Fruit fly (Drosophila melanogaster) whole organism, embryonic: ENCODE results near the gene CG5883.

ENCODE experiments used
- Atf3 ChIP-seq: fragments of 200-800 bp; sonication (Bioruptor generic); optimal IDR thresholded peaks from 3 replicates; lab custom pipeline; 2016; ENCODE audit warnings: missing biosample characterization, missing genetic modification characterization
- CG10654 ChIP-seq: fragments of 200-800 bp; sonication (Bioruptor generic); optimal IDR thresholded peaks from 2 replicates; lab custom pipeline; 2016; ENCODE audit warnings: missing biosample characterization, missing genetic modification characterization
- CG11504 ChIP-seq: fragments of 200-800 bp; sonication (Bioruptor generic); optimal IDR thresholded peaks from 3 replicates; lab custom pipeline; 2019; ENCODE audit warnings: missing biosample characterization, mild to moderate bottlenecking, missing genetic modification characterization, moderate library complexity
- CG11695 ChIP-seq: fragments of 200-800 bp; sonication (Bioruptor generic); IDR thresholded peaks from 3 replicates; pipeline ENCODE4 v1.3.6; 2022; ENCODE audit warnings: missing biosample characterization, missing genetic modification characterization
- CG12104 ChIP-seq: fragments of 200-800 bp; sonication (Bioruptor generic); optimal IDR thresholded peaks from 3 replicates; lab custom pipeline; 2016; ENCODE audit warnings: missing biosample characterization, missing genetic modification characterization
- CG1529 ChIP-seq: fragments of 200-800 bp; sonication (Bioruptor generic); optimal IDR thresholded peaks from 3 replicates; lab custom pipeline; 2018; ENCODE audit warnings: missing biosample characterization, missing genetic modification characterization
- CG1603 ChIP-seq: fragments of 200-800 bp; sonication (Bioruptor generic); optimal IDR thresholded peaks from 2 replicates; lab custom pipeline; 2019; ENCODE audit warnings: missing biosample characterization, mild to moderate bottlenecking, missing genetic modification characterization, moderate library complexity
- CG18599 ChIP-seq: fragments of 200-800 bp; sonication (Bioruptor generic); optimal IDR thresholded peaks from 3 replicates; lab custom pipeline; 2017; ENCODE audit warnings: missing biosample characterization, missing genetic modification characterization, mild to moderate bottlenecking, moderate library complexity, missing genetic modification reagents
- CG18619 ChIP-seq: fragments of 200-800 bp; sonication (Bioruptor generic); optimal IDR thresholded peaks from 3 replicates; lab custom pipeline; 2017; ENCODE audit warnings: missing biosample characterization, mild to moderate bottlenecking, missing genetic modification characterization
- CG30431 ChIP-seq: fragments of 200-800 bp; sonication (Bioruptor generic); optimal IDR thresholded peaks from 2 replicates; lab custom pipeline; 2017; ENCODE audit warnings: missing biosample characterization, missing genetic modification characterization
- CG31224 ChIP-seq: fragments of 200-800 bp; sonication (Bioruptor generic); IDR thresholded peaks from 2 replicates; pipeline ENCODE4 v1.3.6; 2022; ENCODE audit warnings: missing biosample characterization, missing genetic modification characterization
- CG31441 ChIP-seq: fragments of 200-800 bp; sonication (Bioruptor generic); IDR thresholded peaks from 2 replicates; pipeline ENCODE4 v1.3.6; 2022; ENCODE audit warnings: missing biosample characterization, missing genetic modification characterization
- CG34224 ChIP-seq: fragments of 200-800 bp; sonication (Bioruptor generic); IDR thresholded peaks from 3 replicates; pipeline ENCODE4 v1.3.6; 2022; ENCODE audit warnings: missing biosample characterization, missing genetic modification characterization; ENCODE audit not compliant: partially characterized antibody
- CG42726 ChIP-seq: fragments of 200-800 bp; sonication (Bioruptor generic); IDR thresholded peaks from 2 replicates; pipeline ENCODE4 v1.3.6; 2022; ENCODE audit warnings: missing biosample characterization, missing genetic modification characterization; ENCODE audit not compliant: partially characterized antibody
- CG43689 ChIP-seq: fragments of 200-800 bp; sonication (Bioruptor generic); IDR thresholded peaks from 2 replicates; pipeline ENCODE4 v1.3.6; 2022; ENCODE audit warnings: missing biosample characterization, missing genetic modification characterization
- CG4404 ChIP-seq: fragments of 200-800 bp; sonication (Bioruptor generic); IDR thresholded peaks from 2 replicates; pipeline ENCODE4 v1.3.6; 2022; ENCODE audit warnings: missing biosample characterization, missing genetic modification characterization
- CG4730 ChIP-seq: fragments of 200-800 bp; sonication (Bioruptor generic); IDR thresholded peaks from 2 replicates; pipeline ENCODE4 v1.3.6; 2022; ENCODE audit warnings: missing biosample characterization, missing genetic modification characterization
- CG6175 ChIP-seq: fragments of 200-800 bp; sonication (Bioruptor generic); IDR thresholded peaks from 3 replicates; pipeline ENCODE4 v1.3.6; 2022; ENCODE audit warnings: missing biosample characterization, missing genetic modification characterization
- CG6689 ChIP-seq: fragments of 200-800 bp; sonication (Bioruptor generic); IDR thresholded peaks from 2 replicates; pipeline ENCODE4 v1.3.6; 2022; ENCODE audit warnings: missing biosample characterization, missing genetic modification characterization
- CG7556 ChIP-seq: fragments of 200-800 bp; sonication (Bioruptor generic); optimal IDR thresholded peaks from 2 replicates; lab custom pipeline; 2017; ENCODE audit warnings: missing biosample characterization, mild to moderate bottlenecking, missing genetic modification characterization
- CG7839 ChIP-seq: fragments of 200-800 bp; sonication (Bioruptor generic); optimal IDR thresholded peaks from 3 replicates; lab custom pipeline; 2018; ENCODE audit warnings: missing biosample characterization, mild to moderate bottlenecking, missing genetic modification characterization, moderate library complexity
- CG8281 ChIP-seq: fragments of 200-800 bp; sonication (Bioruptor generic); optimal IDR thresholded peaks from 2 replicates; lab custom pipeline; 2018; ENCODE audit warnings: missing biosample characterization, mild to moderate bottlenecking, missing genetic modification characterization, moderate library complexity
- CG8388 ChIP-seq: fragments of 200-800 bp; sonication (Bioruptor generic); optimal IDR thresholded peaks from 2 replicates; lab custom pipeline; 2019; ENCODE audit warnings: missing biosample characterization, mild to moderate bottlenecking, missing genetic modification characterization, moderate library complexity
- CTCF ChIP-seq: fragments of 200-800 bp; sonication (Bioruptor generic); optimal IDR thresholded peaks from 2 replicates; lab custom pipeline; 2017; ENCODE audit warnings: missing biosample characterization, mild to moderate bottlenecking, missing genetic modification characterization, moderate library complexity
- Eip74EF ChIP-seq, 2 experiments: fragments of 200-800 bp in 1 of 2; fragments of >200 bp in 1 of 2; sonication (Bioruptor generic) in 1 of 2; optimal IDR thresholded peaks; 2 replicates each; lab custom pipeline; 2017 to 2019; ENCODE audit warnings: missing biosample characterization in 2 of 2, missing genetic modification characterization in 2 of 2, mild to moderate bottlenecking in 1 of 2, moderate library complexity in 1 of 2
- H2.0 ChIP-seq: fragments of 200-800 bp; sonication (Bioruptor generic); IDR thresholded peaks from 2 replicates; pipeline ENCODE4 v1.3.6; 2022; ENCODE audit warnings: missing biosample characterization, missing genetic modification characterization
- Hr3 ChIP-seq: fragments of 200-800 bp; sonication (Bioruptor generic); optimal IDR thresholded peaks from 3 replicates; lab custom pipeline; 2016; ENCODE audit warnings: missing biosample characterization, missing genetic modification characterization
- Hr51 ChIP-seq, 2 experiments: fragments of 200-800 bp; sonication (Bioruptor generic); optimal IDR thresholded peaks; 2 replicates in 1 of 2; 3 replicates in 1 of 2; lab custom pipeline; 2016 to 2018; ENCODE audit warnings: missing biosample characterization in 2 of 2, missing genetic modification characterization in 2 of 2, mild to moderate bottlenecking in 1 of 2, moderate library complexity in 1 of 2
- Lhr ChIP-seq: fragments of 200-800 bp; sonication (Bioruptor generic); optimal IDR thresholded peaks from 3 replicates; lab custom pipeline; 2017; ENCODE audit warnings: mild to moderate bottlenecking, missing biosample characterization, missing genetic modification reagents, missing genetic modification characterization
- NK7.1 ChIP-seq: fragments of 200-800 bp; sonication (Bioruptor generic); optimal IDR thresholded peaks from 3 replicates; lab custom pipeline; 2016; ENCODE audit warnings: missing biosample characterization, missing genetic modification characterization
- Spps ChIP-seq: fragments of 200-800 bp; sonication (Bioruptor generic); optimal IDR thresholded peaks from 2 replicates; lab custom pipeline; 2018; ENCODE audit warnings: missing biosample characterization, mild to moderate bottlenecking, missing genetic modification characterization
- Taf1 ChIP-seq: fragments of 200-800 bp; sonication (Bioruptor generic); IDR thresholded peaks from 2 replicates; pipeline ENCODE4 v1.3.6; 2022; ENCODE audit warnings: missing biosample characterization, missing genetic modification characterization
- amos ChIP-seq: fragments of 200-800 bp; sonication (Bioruptor generic); IDR thresholded peaks from 2 replicates; pipeline ENCODE4 v1.3.6; 2022; ENCODE audit warnings: missing biosample characterization, missing genetic modification characterization; ENCODE audit not compliant: partially characterized antibody
- cwo ChIP-seq: fragments of 200-800 bp; sonication (Bioruptor generic); optimal IDR thresholded peaks from 3 replicates; lab custom pipeline; 2017; ENCODE audit warnings: missing biosample characterization, missing genetic modification characterization, mild to moderate bottlenecking, moderate library complexity, missing genetic modification reagents
- dmrt11E ChIP-seq: fragments of 200-800 bp; sonication (Bioruptor generic); optimal IDR thresholded peaks from 3 replicates; lab custom pipeline; 2018; ENCODE audit warnings: missing biosample characterization, mild to moderate bottlenecking, missing genetic modification characterization, moderate library complexity
- dmrt99B ChIP-seq: fragments of 200-800 bp; sonication (Bioruptor generic); optimal IDR thresholded peaks from 2 replicates; lab custom pipeline; 2018; ENCODE audit warnings: missing biosample characterization, mild to moderate bottlenecking, missing genetic modification characterization, moderate library complexity
- dpn ChIP-seq, 2 experiments: fragments of 200-800 bp; sonication (Bioruptor generic); optimal IDR thresholded peaks; 3 replicates each; lab custom pipeline; 2016; ENCODE audit warnings: missing biosample characterization in 2 of 2, missing genetic modification characterization in 2 of 2
- ewg ChIP-seq: fragments of 200-800 bp; sonication (Bioruptor generic); optimal IDR thresholded peaks from 3 replicates; lab custom pipeline; 2017; ENCODE audit warnings: mild to moderate bottlenecking, missing biosample characterization, missing genetic modification reagents, missing genetic modification characterization
- ken ChIP-seq: fragments of 200-800 bp; sonication (Bioruptor generic); IDR thresholded peaks from 3 replicates; pipeline ENCODE4 v1.3.6; 2022; ENCODE audit warnings: missing biosample characterization, missing genetic modification characterization
- pita ChIP-seq: fragments of 200-800 bp; sonication (Bioruptor generic); optimal IDR thresholded peaks from 2 replicates; lab custom pipeline; 2017; ENCODE audit warnings: missing biosample characterization, mild to moderate bottlenecking, missing genetic modification characterization
- ranshi ChIP-seq: fragments of 200-800 bp; sonication (Bioruptor generic); IDR thresholded peaks from 2 replicates; pipeline ENCODE4 v1.3.6; 2022; ENCODE audit warnings: missing biosample characterization, missing genetic modification characterization
- sens ChIP-seq: fragments of 200-800 bp; sonication (Bioruptor generic); peaks from one replicate; lab custom pipeline; 2016; ENCODE audit warnings: missing biosample characterization, missing genetic modification characterization
- seq ChIP-seq: fragments of 200-800 bp; sonication (Bioruptor generic); IDR thresholded peaks from 2 replicates; pipeline ENCODE4 v1.3.6; 2022; ENCODE audit warnings: missing biosample characterization, missing genetic modification characterization
- slou ChIP-seq: fragments of 200-800 bp; sonication (Bioruptor generic); optimal IDR thresholded peaks from 3 replicates; lab custom pipeline; 2016; ENCODE audit warnings: missing biosample characterization, missing genetic modification characterization
- ssp ChIP-seq: fragments of 200-800 bp; sonication (Bioruptor generic); IDR thresholded peaks from 2 replicates; pipeline ENCODE4 v1.3.6; 2022; ENCODE audit warnings: missing biosample characterization, missing genetic modification characterization
- stwl ChIP-seq: fragments of 200-800 bp; sonication (Bioruptor generic); optimal IDR thresholded peaks from 3 replicates; lab custom pipeline; 2018; ENCODE audit warnings: missing biosample characterization, mild to moderate bottlenecking, missing genetic modification characterization, moderate library complexity
- tll ChIP-seq, 2 experiments: fragments of 200-800 bp in 1 of 2; fragments of >200 bp in 1 of 2; sonication (Bioruptor generic) in 1 of 2; optimal IDR thresholded peaks; 2 replicates each; lab custom pipeline; 2017 to 2019; ENCODE audit warnings: missing biosample characterization in 2 of 2, missing genetic modification characterization in 2 of 2, mild to moderate bottlenecking in 1 of 2, moderate library complexity in 1 of 2
- toy ChIP-seq: fragments of 200-800 bp; sonication (Bioruptor generic); IDR thresholded peaks from 2 replicates; pipeline ENCODE4 v1.3.6; 2022; ENCODE audit warnings: missing biosample characterization, missing genetic modification characterization

The CG5883 gene

DNA sequence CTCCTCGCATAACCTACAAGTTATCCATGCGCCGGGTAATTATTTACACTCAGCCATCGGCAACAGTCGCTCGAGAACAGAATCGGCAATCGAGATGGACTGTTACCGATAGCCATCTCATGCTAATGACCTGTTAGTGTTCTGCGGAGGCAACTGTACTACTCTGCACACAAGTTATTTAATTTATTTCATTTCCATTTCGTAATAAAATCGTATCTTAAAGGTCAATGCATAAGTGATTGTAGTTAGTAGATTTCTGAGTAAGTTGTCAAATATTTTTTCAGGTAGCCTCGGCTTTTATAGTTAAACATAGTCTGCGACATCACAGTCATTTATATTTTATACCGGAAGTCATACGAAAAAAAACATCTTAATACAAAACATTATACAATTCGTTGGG lies 23.4 kb downstream of the CG5883 start, which contains the start of gene CG11588 (continued):
- TF ChIP-seq CG1529 (GFP tag; lab: Kevin White, UChicago): no peak

DNA sequence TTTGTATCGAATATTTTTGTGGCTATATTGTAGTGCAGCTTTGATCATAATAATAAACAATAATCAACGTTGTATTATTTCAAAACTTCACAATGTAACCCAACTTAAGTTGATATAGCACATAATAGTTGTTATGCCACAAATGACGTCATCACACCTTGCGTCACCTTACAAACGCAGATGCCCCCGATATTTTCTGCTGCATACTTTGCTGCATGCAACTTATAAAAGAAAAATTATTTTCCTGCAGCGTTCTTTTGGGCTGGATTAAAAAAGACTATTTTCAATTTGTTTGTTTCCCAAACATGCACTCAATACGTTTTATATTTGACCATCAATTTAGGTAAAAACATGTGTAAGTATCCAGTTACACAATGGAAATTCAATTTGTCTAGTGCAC lies 26.4 kb downstream of the CG5883 start:
- peak; percentile 98 for TF ChIP-seq CG6689
- TF ChIP-seq CG18619 (GFP tag; lab: Kevin White, UChicago): no peak
- no peak for TF ChIP-seq dmrt11E (tag; lab: Kevin White, UChicago)
- peak; percentile 39 for TF ChIP-seq CG8281 (tag; lab: Kevin White, UChicago)
- TF ChIP-seq CG34224 (GFP tag; lab: Robert Waterston, UW): no peak
- peak; percentile 94 for TF ChIP-seq Hr3 (GFP tag; lab: Kevin White, UChicago)
- TF ChIP-seq seq: no peak
- TF ChIP-seq CG42726 (GFP tag; lab: Robert Waterston, UW): 0 out of 2 replicates have a peak, but pooled peaks have one; percentile 40
- TF ChIP-seq CTCF (GFP tag; lab: Kevin White, UChicago): peak; percentile 47
- TF ChIP-seq sens: peak; percentile 62
- no peak for TF ChIP-seq slou (GFP tag; lab: Kevin White, UChicago)
- TF ChIP-seq Spps (tag; lab: Kevin White, UChicago): no peak
- TF ChIP-seq Eip74EF (GFP tag; optimal IDR thresholded peaks at IDR 0.05; lab: Kevin White, UChicago): peak in 1 of 2 experiments; percentile 25
- TF ChIP-seq pita: peak; percentile 21
- no peak for TF ChIP-seq CG6175 (GFP tag; lab: Robert Waterston, UW)
- TF ChIP-seq ewg (GFP tag; lab: Kevin White, UChicago): no peak
- TF ChIP-seq Atf3 (GFP tag; lab: Kevin White, UChicago): peak; percentile 25
- peak; percentile 22 for TF ChIP-seq amos (GFP tag; lab: Robert Waterston, UW)
- TF ChIP-seq CG18599: no peak
- no peak for TF ChIP-seq CG4730
- TF ChIP-seq stwl (tag; lab: Kevin White, UChicago): peak; percentile 62
- TF ChIP-seq CG43689 (GFP tag; lab: Robert Waterston, UW): no peak
- TF ChIP-seq Lhr (GFP tag; lab: Kevin White, UChicago): peak; percentile 18
- TF ChIP-seq CG1603 (tag; lab: Kevin White, UChicago): peak; percentile 24
- no peak for TF ChIP-seq tll (GFP tag; optimal IDR thresholded peaks at IDR 0.05; lab: Kevin White, UChicago)
- TF ChIP-seq CG12104 (GFP tag; lab: Kevin White, UChicago): no peak

DNA sequence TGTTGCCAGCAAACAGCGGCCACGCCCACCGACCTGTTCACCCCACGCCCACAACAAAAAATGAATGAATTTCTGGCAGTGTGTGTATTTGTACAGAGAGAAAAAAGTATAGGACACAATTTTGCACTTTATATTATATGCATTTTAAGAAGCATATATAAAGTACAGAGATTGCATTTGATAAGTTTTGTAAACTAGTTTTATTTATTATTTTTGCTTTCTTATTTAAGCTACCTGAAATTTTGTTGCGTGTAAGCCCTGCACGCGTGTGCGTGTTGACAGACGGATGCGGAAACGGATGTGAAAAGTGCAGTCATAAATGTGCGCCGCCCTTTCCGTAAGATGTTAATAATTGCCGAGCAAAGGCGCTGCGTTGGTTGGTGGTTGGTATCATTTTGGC lies 47.9 kb downstream of the CG5883 start:
- TF ChIP-seq H2.0 (GFP tag; lab: Robert Waterston, UW) (no peak), CG8388 (peak; percentile 4), CG7839 (tag; lab: Kevin White, UChicago) (peak; percentile 21), Taf1 (no peak), NK7.1 (no peak), CG7556 (peak; percentile 17), dmrt99B (tag; lab: Kevin White, UChicago) (peak; percentile 45), CG31224 (GFP tag; lab: Robert Waterston, UW) (no peak), ssp (GFP tag; lab: Robert Waterston, UW) (0 out of 2 replicates have a peak, but pooled peaks have one; percentile 15), dpn (GFP tag; optimal IDR thresholded peaks at IDR 0.05; lab: Kevin White, UChicago) (no peak), CG30431 (GFP tag; lab: Kevin White, UChicago) (no peak), toy (GFP tag; lab: Robert Waterston, UW) (no peak), CG11504 (tag; lab: Kevin White, UChicago) (peak; percentile 57), CG4404 (GFP tag; lab: Robert Waterston, UW) (no peak), CG31441 (GFP tag; lab: Robert Waterston, UW) (peak; percentile 36; the same call in 1 of the 2 replicates), cwo (peak; percentile 14), stwl (tag; lab: Kevin White, UChicago) (no peak), CG18599 (peak; percentile 59), Hr51 (GFP tag; optimal IDR thresholded peaks at IDR 0.05; lab: Kevin White, UChicago) (peak in 1 of 2 experiments; percentile 5), CG11695 (GFP tag; lab: Robert Waterston, UW) (no peak), ken (GFP tag; lab: Robert Waterston, UW) (0 out of 3 replicates have a peak, but pooled peaks have one; percentile 35), CG10654 (GFP tag; lab: Kevin White, UChicago) (no peak), ranshi (GFP tag; lab: Robert Waterston, UW) (peak; percentile 55; the same call in 1 of the 2 replicates)
